Fruit fly (Drosophila melanogaster): Measurements from ENCODE around the gene emei.

Gene emei

dm6 chr3L:11096195-11096908 is 13.1 kb upstream of the emei start, which contains the start of the genes CG46439, Iyd and CG33947 (continued):
- TF ChIP-seq C15 (GFP tag; IDR thresholded peaks at IDR 0.05) (0 out of 3 replicates have a peak, but pooled peaks have one; percentile 19), CG4617 (GFP tag; optimal IDR thresholded peaks at IDR 0.05; ENCODE audit: borderline replicate concordance) (peak; percentile 8), sqz (GFP tag; optimal IDR thresholded peaks at IDR 0.05) (peak; percentile 60), esg (GFP tag; conservative IDR thresholded peaks at IDR 0.05) (no peak), CG11093 (GFP tag; IDR thresholded peaks at IDR 0.05) (no peak), CG12104 (GFP tag; optimal IDR thresholded peaks at IDR 0.05) (no peak), CG8290 (GFP tag; optimal IDR thresholded peaks at IDR 0.05) (no peak), CG8290 (tag; optimal IDR thresholded peaks at IDR 0.05) (no peak), Sox102F (GFP tag; optimal IDR thresholded peaks at IDR 0.05) (no peak), Kr (GFP tag; optimal IDR thresholded peaks at IDR 0.05) (no peak), ftz-f1 (GFP tag; optimal IDR thresholded peaks at IDR 0.05) (peak; percentile 82), CG11398 (GFP tag; optimal IDR thresholded peaks at IDR 0.05) (no peak), CG31224 (GFP tag; IDR thresholded peaks at IDR 0.05) (no peak), sr (GFP tag; IDR thresholded peaks at IDR 0.05) (no peak), gce (GFP tag; IDR thresholded peaks at IDR 0.05) (0 out of 3 replicates have a peak, but pooled peaks have one; percentile 41), CG9727 (GFP tag; optimal IDR thresholded peaks at IDR 0.05) (no peak), CG10274 (GFP tag; optimal IDR thresholded peaks at IDR 0.05) (no peak), CG11723 (GFP tag; optimal IDR thresholded peaks at IDR 0.05) (no peak), CG15514 (GFP tag; optimal IDR thresholded peaks at IDR 0.05) (peak; percentile 71), bigmax (GFP tag; optimal IDR thresholded peaks at IDR 0.05) (no peak), Myb (GFP tag; optimal IDR thresholded peaks at IDR 0.05) (peak; percentile 93), Xrp1 (GFP tag; IDR thresholded peaks at IDR 0.05) (0 out of 2 replicates have a peak, but pooled peaks have one; percentile 19), her (GFP tag; optimal IDR thresholded peaks at IDR 0.05) (no peak), B-H1 (GFP tag; IDR thresholded peaks at IDR 0.05) (no peak), CG6689 (GFP tag; IDR thresholded peaks at IDR 0.05) (peak; percentile 24; the same call in 1 of the 2 replicates), Hr78 (GFP tag; optimal IDR thresholded peaks at IDR 0.05) (no peak), CG12659 (GFP tag; optimal IDR thresholded peaks at IDR 0.05) (peak; percentile 46), CG8944 (GFP tag; optimal IDR thresholded peaks at IDR 0.05) (no peak), pzg (GFP tag; optimal IDR thresholded peaks at IDR 0.05) (peak; percentile 37), nmo (GFP tag; optimal IDR thresholded peaks at IDR 0.05) (no peak), ci (GFP tag; IDR thresholded peaks at IDR 0.05) (peak; percentile 4; the same call in 1 of the 3 replicates), bcd (GFP tag; optimal IDR thresholded peaks at IDR 0.05) (no peak), Rx (GFP tag; IDR thresholded peaks at IDR 0.05) (no peak), tna (GFP tag; IDR thresholded peaks at IDR 0.05; ENCODE audit: partially characterized antibody) (no peak), CG9797 (GFP tag; optimal IDR thresholded peaks at IDR 0.05) (peak; percentile 32), CG4360 (GFP tag; IDR thresholded peaks at IDR 0.05) (peak; percentile 38; the same call in 1 of the 2 replicates), CG13624 (GFP tag; optimal IDR thresholded peaks at IDR 0.05) (no peak), unc-4 (GFP tag; IDR thresholded peaks at IDR 0.05; ENCODE audit: partially characterized antibody) (peak; percentile 40; the same call in 1 of the 2 replicates), Hmr (GFP tag; optimal IDR thresholded peaks at IDR 0.05) (no peak), CG17912 (GFP tag; optimal IDR thresholded peaks at IDR 0.05) (no peak), lola (GFP tag; optimal IDR thresholded peaks at IDR 0.05) (no peak), Fer3 (tag; optimal IDR thresholded peaks at IDR 0.05) (no peak), Pdp1 (GFP tag; optimal IDR thresholded peaks at IDR 0.05) (peak in 1 of 2 experiments; percentile 87), Jarid2 (GFP tag; optimal IDR thresholded peaks at IDR 0.05) (no peak), gsb (GFP tag; IDR thresholded peaks at IDR 0.05) (no peak), sens (GFP tag) (peak; percentile 82), schlank (tag; optimal IDR thresholded peaks at IDR 0.05) (no peak), lbe (GFP tag; optimal IDR thresholded peaks at IDR 0.05) (peak; percentile 73), CG6813 (GFP tag; optimal IDR thresholded peaks at IDR 0.05) (no peak)
